Worm (Caenorhabditis elegans): ENCODE measurements around the gene pmpl-1.

pmpl-1 gene

DNA sequence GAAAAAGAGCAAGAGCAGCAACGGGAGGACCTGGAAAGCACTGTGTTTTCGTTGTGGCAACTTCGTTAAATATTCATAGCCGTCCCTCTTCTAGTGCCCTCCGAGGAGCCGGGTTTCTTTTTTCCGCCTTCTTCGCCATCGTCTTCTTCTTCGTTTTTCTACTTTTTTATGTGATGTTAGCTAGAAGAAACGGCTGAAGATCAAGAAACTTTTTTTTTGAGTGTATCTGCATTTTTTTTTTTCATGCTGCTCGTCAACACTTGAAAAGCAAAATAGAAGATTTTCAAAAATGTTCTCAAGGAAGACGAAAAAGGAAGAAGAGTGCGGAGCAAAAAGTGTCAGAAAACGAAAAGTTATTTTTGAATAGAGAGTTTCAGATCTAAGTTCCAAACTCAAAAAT is 39.5 kb downstream of the pmpl-1 start:
- TF ChIP-seq lsl-1 (GFP tag; optimal IDR thresholded peaks at IDR 0.05) (no peak), unc-62 (GFP tag; optimal IDR thresholded peaks at IDR 0.05) (no peak), hsf-1 (GFP tag; IDR thresholded peaks at IDR 0.05) (no peak), attf-3 (GFP tag; conservative IDR thresholded peaks at IDR 0.05) (no peak), Y79H2A.3 (GFP tag; conservative IDR thresholded peaks at IDR 0.05) (no peak), nfya-1 (tag; optimal IDR thresholded peaks at IDR 0.05; ENCODE audit: borderline replicate concordance, insufficient read depth) (no peak), Y95B8A.8 (GFP tag; IDR thresholded peaks at IDR 0.05) (no peak), pha-4 (tag; optimal IDR thresholded peaks at IDR 0.05) (no peak), nhr-27 (tag; optimal IDR thresholded peaks at IDR 0.05) (no peak), xnd-1 (tag; optimal IDR thresholded peaks at IDR 0.05) (no peak), ceh-91 (GFP tag; IDR thresholded peaks at IDR 0.05) (no peak), atf-7 (tag; optimal IDR thresholded peaks at IDR 0.05) (no peak), cebp-1 (GFP tag; IDR thresholded peaks at IDR 0.05) (no peak), cebp-1 (tag; optimal IDR thresholded peaks at IDR 0.05) (no peak), athp-1 (tag; optimal IDR thresholded peaks at IDR 0.05) (no peak), mcd-1 (GFP tag; IDR thresholded peaks at IDR 0.05) (no peak), nhr-179 (tag; optimal IDR thresholded peaks at IDR 0.05) (no peak), ekl-4 (GFP tag; IDR thresholded peaks at IDR 0.05) (no peak), C06A6.2 (GFP tag; conservative IDR thresholded peaks at IDR 0.05) (no peak)

DNA sequence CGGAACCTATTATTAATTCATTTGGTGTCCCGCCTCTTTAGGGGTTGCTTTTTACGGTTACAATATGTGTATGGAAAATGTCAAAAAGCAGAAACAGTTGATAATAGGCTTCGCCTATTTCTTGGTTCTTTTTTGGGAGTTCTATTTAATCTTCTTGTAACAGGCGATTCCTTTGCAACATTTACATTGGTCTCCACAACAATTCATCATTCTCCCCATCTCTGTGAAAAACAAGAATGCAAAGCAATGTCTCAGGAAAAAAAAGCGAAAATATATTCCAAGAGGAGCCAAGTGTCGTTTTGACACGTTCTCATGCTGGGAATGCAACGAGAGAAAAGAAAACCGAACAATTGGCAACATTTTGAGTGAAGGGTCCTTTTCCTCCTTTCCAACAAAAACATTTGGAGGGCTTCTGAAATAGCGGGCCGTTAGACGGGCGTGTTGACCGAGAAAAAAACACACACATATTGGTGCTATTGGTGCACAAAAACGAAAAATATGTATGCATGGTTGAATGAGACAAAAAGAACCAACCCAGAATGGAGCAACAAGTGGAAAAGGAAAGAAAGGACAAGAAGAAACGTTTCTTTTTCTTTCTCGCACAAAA is 40.9 kb downstream of the pmpl-1 start:
- no peak for TF ChIP-seq ceh-91 (GFP tag; IDR thresholded peaks at IDR 0.05)
- TF ChIP-seq ccch-3 (GFP tag; optimal IDR thresholded peaks at IDR 0.05): no peak
- TF ChIP-seq Y95B8A.8 (GFP tag; IDR thresholded peaks at IDR 0.05): no peak
- TF ChIP-seq madf-6 (GFP tag; IDR thresholded peaks at IDR 0.05): no peak
- no peak for TF ChIP-seq aptf-2 (GFP tag; conservative IDR thresholded peaks at IDR 0.05)
- TF ChIP-seq nfyb-1 (GFP tag; IDR thresholded peaks at IDR 0.05): no peak
- TF ChIP-seq hmg-20 (GFP tag; IDR thresholded peaks at IDR 0.05): no peak
- TF ChIP-seq egl-18 (GFP tag; IDR thresholded peaks at IDR 0.05): no peak
- no peak for TF ChIP-seq Y56A3A.18 (GFP tag; IDR thresholded peaks at IDR 0.05)
- no peak for TF ChIP-seq lsl-1 (GFP tag; optimal IDR thresholded peaks at IDR 0.05)
- no peak for TF ChIP-seq ztf-6 (GFP tag; IDR thresholded peaks at IDR 0.05)
- TF ChIP-seq ekl-4 (GFP tag; IDR thresholded peaks at IDR 0.05): no peak
- no peak for TF ChIP-seq mcd-1 (GFP tag; IDR thresholded peaks at IDR 0.05)
- no peak for TF ChIP-seq ZK185.1 (tag; optimal IDR thresholded peaks at IDR 0.05; ENCODE audit: poor library complexity, severe bottlenecking)
- TF ChIP-seq lsy-27 (tag; optimal IDR thresholded peaks at IDR 0.05; ENCODE audit: borderline replicate concordance, insufficient read depth): no peak
- no peak for TF ChIP-seq F57A8.1 (GFP tag; optimal IDR thresholded peaks at IDR 0.05)
- no peak for TF ChIP-seq bed-1 (GFP tag; IDR thresholded peaks at IDR 0.05)

DNA sequence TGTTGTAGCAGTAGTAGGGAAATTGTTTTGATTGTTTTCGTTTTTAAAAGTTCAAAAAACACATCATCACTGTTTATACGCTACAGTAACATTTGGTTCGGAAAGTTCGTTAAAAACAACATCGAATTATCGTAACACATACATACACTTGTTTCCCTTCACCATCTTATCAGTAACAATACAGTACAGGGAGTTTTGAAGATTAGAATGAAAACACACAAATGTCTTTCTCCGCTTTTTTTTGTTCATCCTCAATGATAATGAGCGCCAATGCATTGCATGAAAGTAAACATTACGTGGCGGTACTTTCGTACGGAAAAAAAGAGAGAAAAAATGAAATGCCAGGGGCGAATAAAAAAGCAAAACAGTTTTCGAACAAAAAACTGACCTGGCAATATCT is 41.8 kb downstream of the pmpl-1 start:
- TF ChIP-seq akir-1 (GFP tag; optimal IDR thresholded peaks at IDR 0.05): no peak
- TF ChIP-seq C17E4.6 (GFP tag; IDR thresholded peaks at IDR 0.05): no peak
- TF ChIP-seq madf-8 (GFP tag; conservative IDR thresholded peaks at IDR 0.05): no peak
- no peak for TF ChIP-seq snpc-3.4 (tag; optimal IDR thresholded peaks at IDR 0.05)
- peak; percentile 7 for TF ChIP-seq lin-40 (tag; optimal IDR thresholded peaks at IDR 0.05)
- peak; percentile 9 for TF ChIP-seq ets-4 (GFP tag; optimal IDR thresholded peaks at IDR 0.05)
- no peak for TF ChIP-seq attf-3 (GFP tag; conservative IDR thresholded peaks at IDR 0.05)
- TF ChIP-seq dox-1 (GFP tag; IDR thresholded peaks at IDR 0.05): 0 out of 2 replicates have a peak, but pooled peaks have one; percentile 16
- no peak for TF ChIP-seq cebp-1 (GFP tag; IDR thresholded peaks at IDR 0.05)
- TF ChIP-seq cebp-1 (tag; optimal IDR thresholded peaks at IDR 0.05): peak; percentile 20
- TF ChIP-seq let-607 (tag; optimal IDR thresholded peaks at IDR 0.05): peak in 1 of 2 experiments; percentile 55
- peak; percentile 10 for TF ChIP-seq tbp1 (GFP tag; optimal IDR thresholded peaks at IDR 0.05)
- peak; percentile 90 for TF ChIP-seq nhr-80 (tag; optimal IDR thresholded peaks at IDR 0.05)
- TF ChIP-seq tlf-1 (GFP tag; optimal IDR thresholded peaks at IDR 0.05): no peak
- TF ChIP-seq pha-4 (tag; optimal IDR thresholded peaks at IDR 0.05): peak; percentile 34

Data from whole organism, young adult.